Fruit fly (Drosophila melanogaster): Measurements from ENCODE around the gene CG31975.
A peak's percentile ranks its signal among the peaks of the same experiment; 100 is the strongest.

CG31975 gene

dm6 chr2L:160581-161452, 20.0 kb upstream of the CG31975 start (continued):
- no peak for TF ChIP-seq CG4854 (GFP tag; optimal IDR thresholded peaks at IDR 0.05)
- TF ChIP-seq TFAM (GFP tag; optimal IDR thresholded peaks at IDR 0.05) = no peak
- TF ChIP-seq CG4328 (GFP tag; optimal IDR thresholded peaks at IDR 0.05) = peak; percentile 70
- peak; percentile 38 for TF ChIP-seq NC2β (GFP tag; optimal IDR thresholded peaks at IDR 0.05)
- no peak for TF ChIP-seq cato (GFP tag; optimal IDR thresholded peaks at IDR 0.05; ENCODE audit: borderline replicate concordance)
- peak; percentile 15 for TF ChIP-seq CG6765 (GFP tag; optimal IDR thresholded peaks at IDR 0.05)
- peak; percentile 100 for TF ChIP-seq onecut (GFP tag; IDR thresholded peaks at IDR 0.05)
- TF ChIP-seq Ssrp (tag; optimal IDR thresholded peaks at IDR 0.05) = peak; percentile 48
- no peak for TF ChIP-seq CG2129 (GFP tag; IDR thresholded peaks at IDR 0.05; ENCODE audit: partially characterized antibody)
- no peak for TF ChIP-seq fru (optimal IDR thresholded peaks at IDR 0.05)
- peak; percentile 9 for TF ChIP-seq CG30403 (GFP tag; optimal IDR thresholded peaks at IDR 0.05)

dm6 chr2L:158649-159257, 18.0 kb upstream of the CG31975 start, which contains the start of the genes CG33635 and spen:
Gene CG33635 (minus strand): TSS chr2L:158664.
Gene spen (plus strand): TSS chr2L:159032.
- peak; percentile 56 for TF ChIP-seq CG17385 (GFP tag; optimal IDR thresholded peaks at IDR 0.05)
- no peak for TF ChIP-seq CG16813 (GFP tag; IDR thresholded peaks at IDR 0.05; ENCODE audit: partially characterized antibody)
- peak; percentile 30 for TF ChIP-seq Side (GFP tag; optimal IDR thresholded peaks at IDR 0.05)
- TF ChIP-seq CG2199 (GFP tag; IDR thresholded peaks at IDR 0.05) = no peak
- TF ChIP-seq Mes4 (GFP tag; optimal IDR thresholded peaks at IDR 0.05) = no peak
- TF ChIP-seq sqz (GFP tag; optimal IDR thresholded peaks at IDR 0.05) = peak; percentile 95
- no peak for TF ChIP-seq danr (GFP tag; IDR thresholded peaks at IDR 0.05)
- peak; percentile 11 for TF ChIP-seq shn (GFP tag; optimal IDR thresholded peaks at IDR 0.05)
- peak; percentile 53 for TF ChIP-seq salm (tag; optimal IDR thresholded peaks at IDR 0.05)
- peak; percentile 61 for TF ChIP-seq lbe (GFP tag; optimal IDR thresholded peaks at IDR 0.05)
- peak; percentile 82 for TF ChIP-seq CG8924 (tag; optimal IDR thresholded peaks at IDR 0.05)
- TF ChIP-seq Elba2 (GFP tag; optimal IDR thresholded peaks at IDR 0.05) = no peak
- TF ChIP-seq CG1647 (GFP tag; optimal IDR thresholded peaks at IDR 0.05) = no peak
- TF ChIP-seq Myb (GFP tag; optimal IDR thresholded peaks at IDR 0.05) = peak; percentile 28
- TF ChIP-seq Dfd (GFP tag; optimal IDR thresholded peaks at IDR 0.05) = no peak
- TF ChIP-seq Eip74EF (GFP tag; optimal IDR thresholded peaks at IDR 0.05) = peak in 1 of 2 experiments; percentile 10
- TF ChIP-seq CG3281 (GFP tag; optimal IDR thresholded peaks at IDR 0.05) = peak; percentile 46
- peak; percentile 68 for TF ChIP-seq Fer1 (GFP tag; optimal IDR thresholded peaks at IDR 0.05)
- no peak for TF ChIP-seq CG9215 (GFP tag; IDR thresholded peaks at IDR 0.05)
- TF ChIP-seq cg (GFP tag; optimal IDR thresholded peaks at IDR 0.05) = peak; percentile 84
- TF ChIP-seq CG11504 (tag; optimal IDR thresholded peaks at IDR 0.05) = peak; percentile 62
- TF ChIP-seq bigmax (GFP tag; optimal IDR thresholded peaks at IDR 0.05) = peak; percentile 48
- peak; percentile 40 for TF ChIP-seq Asciz (GFP tag; optimal IDR thresholded peaks at IDR 0.05)
- TF ChIP-seq Dip3 (GFP tag; optimal IDR thresholded peaks at IDR 0.05) = peak; percentile 10
- TF ChIP-seq chinmo (GFP tag; IDR thresholded peaks at IDR 0.05; ENCODE audit: partially characterized antibody) = no peak
- TF ChIP-seq CG12744 (GFP tag; optimal IDR thresholded peaks at IDR 0.05) = peak; percentile 5
- peak; percentile 75 for TF ChIP-seq Hmr (GFP tag; optimal IDR thresholded peaks at IDR 0.05)
- no peak for TF ChIP-seq CG4854 (GFP tag; optimal IDR thresholded peaks at IDR 0.05)
- peak; percentile 25 for TF ChIP-seq CG4707 (GFP tag; optimal IDR thresholded peaks at IDR 0.05)
- peak; percentile 41 for TF ChIP-seq ewg (GFP tag; optimal IDR thresholded peaks at IDR 0.05)
- peak; percentile 75 for TF ChIP-seq CG10267 (tag; optimal IDR thresholded peaks at IDR 0.05)
- peak; percentile 57 for TF ChIP-seq CG12391 (tag; optimal IDR thresholded peaks at IDR 0.05)
- TF ChIP-seq D19A (tag; optimal IDR thresholded peaks at IDR 0.05) = peak; percentile 4
- TF ChIP-seq mirr (GFP tag; optimal IDR thresholded peaks at IDR 0.05) = peak; percentile 80
- TF ChIP-seq CG30431 (GFP tag; optimal IDR thresholded peaks at IDR 0.05) = no peak
- no peak for TF ChIP-seq ATbp (GFP tag; optimal IDR thresholded peaks at IDR 0.05)
- no peak for TF ChIP-seq sr (GFP tag; IDR thresholded peaks at IDR 0.05)
